4 worm cellular contexts compared by ENCODE assay signal in genomic region chrX:10963453-10964046, ce11.
TF ChIP-seq lines count a peak whose summit lies in the region.

Gene nas-10 (minus strand): TSS chrX:10963503.

TF ChIP-seq in whole organism, L2 larva, 48 proteins besides CTCF, POLR2A, EP300 and RAD21 (continued from another document):
- TF ChIP-seq elt-1 (tag; optimal IDR thresholded peaks at IDR 0.05; lab: Kevin White, UChicago) (no peak), unc-39 (tag; optimal IDR thresholded peaks at IDR 0.05; lab: Kevin White, UChicago) (no peak), zag-1 (tag; optimal IDR thresholded peaks at IDR 0.05; lab: Kevin White, UChicago) (peak; percentile 19), gmeb-1 (tag; optimal IDR thresholded peaks at IDR 0.05; lab: Kevin White, UChicago) (no peak), aly-2 (tag; optimal IDR thresholded peaks at IDR 0.05; lab: Kevin White, UChicago) (no peak), nhr-77 (tag; optimal IDR thresholded peaks at IDR 0.05; lab: Kevin White, UChicago) (no peak), F13H6.1 (tag; optimal IDR thresholded peaks at IDR 0.05; lab: Kevin White, UChicago) (peak; percentile 61), elt-3 (tag; optimal IDR thresholded peaks at IDR 0.05; lab: Kevin White, UChicago) (no peak), lin-13 (GFP tag; optimal IDR thresholded peaks at IDR 0.05; lab: Kevin White, UChicago) (peak; percentile 39), nhr-23 (tag; optimal IDR thresholded peaks at IDR 0.05; lab: Kevin White, UChicago) (no peak), egl-27 (tag; optimal IDR thresholded peaks at IDR 0.05; lab: Kevin White, UChicago) (no peak), nhr-25 (tag; optimal IDR thresholded peaks at IDR 0.05; lab: Kevin White, UChicago) (no peak), ztf-1 (GFP tag; conservative IDR thresholded peaks at IDR 0.05; lab: Robert Waterston, UW) (no peak), dmd-4 (tag; optimal IDR thresholded peaks at IDR 0.05; lab: Kevin White, UChicago) (no peak), nhr-6 (tag; optimal IDR thresholded peaks at IDR 0.05; lab: Kevin White, UChicago) (no peak), fos-1 (tag; optimal IDR thresholded peaks at IDR 0.05; lab: Kevin White, UChicago) (peak; percentile 46), R02D3.7 (tag; optimal IDR thresholded peaks at IDR 0.05; lab: Kevin White, UChicago) (no peak), crh-2 (tag; optimal IDR thresholded peaks at IDR 0.05; lab: Kevin White, UChicago) (peak; percentile 66), sem-4 (tag; optimal IDR thresholded peaks at IDR 0.05; lab: Kevin White, UChicago) (no peak), C34F6.9 (tag; optimal IDR thresholded peaks at IDR 0.05; lab: Kevin White, UChicago) (no peak), skn-1 (tag; optimal IDR thresholded peaks at IDR 0.05; lab: Kevin White, UChicago) (peak; percentile 8), snpc-4 (tag; optimal IDR thresholded peaks at IDR 0.05; lab: Kevin White, UChicago) (no peak), mab-5 (tag; optimal IDR thresholded peaks at IDR 0.05; lab: Kevin White, UChicago) (no peak), nhr-237 (tag; optimal IDR thresholded peaks at IDR 0.05; lab: Kevin White, UChicago) (no peak), alr-1 (tag; optimal IDR thresholded peaks at IDR 0.05; lab: Kevin White, UChicago) (no peak)

TF ChIP-seq in whole organism, L4 larva, 104 proteins besides CTCF, POLR2A, EP300 and RAD21 (continued from another document and continues in another):
- TF ChIP-seq zfp-2 (tag; optimal IDR thresholded peaks at IDR 0.05; lab: Kevin White, UChicago) = peak; percentile 3
- TF ChIP-seq ceh-20 (GFP tag; IDR thresholded peaks at IDR 0.05; lab: Robert Waterston, UW) = no peak
- TF ChIP-seq mxl-2 (GFP tag; conservative IDR thresholded peaks at IDR 0.05; lab: Robert Waterston, UW) = 0 out of 2 replicates have a peak, but pooled peaks have one; percentile 13
- TF ChIP-seq ztf-7 (tag; optimal IDR thresholded peaks at IDR 0.05; lab: Kevin White, UChicago) = no peak
- no peak for TF ChIP-seq pqm-1 (tag; optimal IDR thresholded peaks at IDR 0.05; lab: Kevin White, UChicago)
- TF ChIP-seq attf-4 (tag; optimal IDR thresholded peaks at IDR 0.05; lab: Kevin White, UChicago) = no peak
- peak; percentile 73; the same call in 1 of the 2 replicates for TF ChIP-seq ceh-44 (GFP tag; IDR thresholded peaks at IDR 0.05; lab: Robert Waterston, UW)
- TF ChIP-seq nhr-10 (tag; optimal IDR thresholded peaks at IDR 0.05; lab: Kevin White, UChicago) = no peak
- 0 out of 2 replicates have a peak, but pooled peaks have one; percentile 50 for TF ChIP-seq nhr-41 (GFP tag; IDR thresholded peaks at IDR 0.05; lab: Robert Waterston, UW)
- TF ChIP-seq T26A8.4 (GFP tag; IDR thresholded peaks at IDR 0.05; lab: Robert Waterston, UW) = no peak; the same call in 1 of the 2 replicates
- TF ChIP-seq dmd-6 (GFP tag; IDR thresholded peaks at IDR 0.05; lab: Robert Waterston, UW) = peak; percentile 76
- peak; percentile 74 for TF ChIP-seq duxl-1 (tag; optimal IDR thresholded peaks at IDR 0.05; lab: Kevin White, UChicago; ENCODE audit: poor library complexity)
- peak; percentile 62 for TF ChIP-seq mxl-3 (GFP tag; optimal IDR thresholded peaks at IDR 0.05; lab: Kevin White, UChicago)
- 0 out of 2 replicates have a peak, but pooled peaks have one; percentile 47 for TF ChIP-seq lin-29 (GFP tag; IDR thresholded peaks at IDR 0.05; lab: Robert Waterston, UW)
- no peak for TF ChIP-seq egl-43 (GFP tag; IDR thresholded peaks at IDR 0.05; lab: Robert Waterston, UW)
- no peak for TF ChIP-seq tag-97 (GFP tag; IDR thresholded peaks at IDR 0.05; lab: Robert Waterston, UW)
- TF ChIP-seq nhr-48 (tag; optimal IDR thresholded peaks at IDR 0.05; lab: Kevin White, UChicago) = peak; percentile 70
- TF ChIP-seq rbr-2 (tag; optimal IDR thresholded peaks at IDR 0.05; lab: Kevin White, UChicago) = peak; percentile 58
- TF ChIP-seq dmd-8 (GFP tag; IDR thresholded peaks at IDR 0.05; lab: Robert Waterston, UW) = peak; percentile 82
- TF ChIP-seq nhr-237 (tag; optimal IDR thresholded peaks at IDR 0.05; lab: Kevin White, UChicago) = no peak
- TF ChIP-seq hmg-1.1 (GFP tag; IDR thresholded peaks at IDR 0.05; lab: Robert Waterston, UW) = peak; percentile 96
- TF ChIP-seq zag-1 (tag; optimal IDR thresholded peaks at IDR 0.05; lab: Kevin White, UChicago) = no peak
- peak; percentile 68 for TF ChIP-seq hlh-11 (tag; optimal IDR thresholded peaks at IDR 0.05; lab: Kevin White, UChicago)
- TF ChIP-seq lin-13 (GFP tag; optimal IDR thresholded peaks at IDR 0.05; lab: Kevin White, UChicago) = peak; percentile 49
- no peak for TF ChIP-seq skn-1 (tag; optimal IDR thresholded peaks at IDR 0.05; lab: Kevin White, UChicago)
- peak; percentile 90 for TF ChIP-seq vab-7 (GFP tag; IDR thresholded peaks at IDR 0.05; lab: Robert Waterston, UW)
- peak; percentile 90 for TF ChIP-seq tra-1 (GFP tag; IDR thresholded peaks at IDR 0.05; lab: Robert Waterston, UW)
- TF ChIP-seq T20F7.1 (GFP tag; optimal IDR thresholded peaks at IDR 0.05; lab: Kevin White, UChicago) = peak; percentile 29
- no peak for TF ChIP-seq lin-39 (tag; optimal IDR thresholded peaks at IDR 0.05; lab: Kevin White, UChicago)
- TF ChIP-seq hlh-30 (tag; optimal IDR thresholded peaks at IDR 0.05; lab: Kevin White, UChicago; ENCODE audit: insufficient read depth) = peak; percentile 44
- no peak for TF ChIP-seq nhr-11 (tag; optimal IDR thresholded peaks at IDR 0.05; lab: Kevin White, UChicago)
- TF ChIP-seq F44E2.7 (GFP tag; IDR thresholded peaks at IDR 0.05; lab: Robert Waterston, UW) = peak; percentile 81; the same call in 1 of the 2 replicates
- TF ChIP-seq nhr-76 (tag; optimal IDR thresholded peaks at IDR 0.05; lab: Kevin White, UChicago) = no peak
- peak in 1 of 2 experiments; percentile 57 for TF ChIP-seq mdl-1 (tag; optimal IDR thresholded peaks at IDR 0.05; lab: Kevin White, UChicago)
- peak; percentile 64 for TF ChIP-seq sdz-12 (GFP tag; optimal IDR thresholded peaks at IDR 0.05; lab: Kevin White, UChicago)
- TF ChIP-seq daf-8 (GFP tag; IDR thresholded peaks at IDR 0.05; lab: Robert Waterston, UW) = 0 out of 2 replicates have a peak, but pooled peaks have one; percentile 18

TF ChIP-seq in whole organism, late embryonic, 69 proteins besides CTCF, POLR2A, EP300 and RAD21 (continued from another document and continues in another):
- TF ChIP-seq zip-5 (tag; optimal IDR thresholded peaks at IDR 0.05; lab: Kevin White, UChicago) (peak; percentile 58), ceh-31 (tag; optimal IDR thresholded peaks at IDR 0.05; lab: Kevin White, UChicago) (peak; percentile 31), T23F11.4 (GFP tag; optimal IDR thresholded peaks at IDR 0.05; lab: Kevin White, UChicago) (peak; percentile 67), C08G9.2 (tag; optimal IDR thresholded peaks at IDR 0.05; lab: Kevin White, UChicago) (peak; percentile 57), nhr-232 (tag; optimal IDR thresholded peaks at IDR 0.05; lab: Kevin White, UChicago) (peak; percentile 70), pat-9 (tag; optimal IDR thresholded peaks at IDR 0.05; lab: Kevin White, UChicago) (peak; percentile 86), pqm-1 (tag; optimal IDR thresholded peaks at IDR 0.05; lab: Kevin White, UChicago) (peak; percentile 49), elt-4 (tag; optimal IDR thresholded peaks at IDR 0.05; lab: Kevin White, UChicago) (no peak), mec-3 (tag; optimal IDR thresholded peaks at IDR 0.05; lab: Kevin White, UChicago; ENCODE audit: borderline replicate concordance) (no peak), ceh-9 (tag; optimal IDR thresholded peaks at IDR 0.05; lab: Kevin White, UChicago) (peak; percentile 75), ttx-3 (tag; optimal IDR thresholded peaks at IDR 0.05; lab: Kevin White, UChicago) (peak; percentile 88), unc-86 (tag; optimal IDR thresholded peaks at IDR 0.05; lab: Kevin White, UChicago) (peak; percentile 73), K02D7.2 (tag; optimal IDR thresholded peaks at IDR 0.05; lab: Kevin White, UChicago) (peak; percentile 81), hlh-8 (tag; optimal IDR thresholded peaks at IDR 0.05; lab: Kevin White, UChicago) (peak; percentile 82), npax-4 (tag; optimal IDR thresholded peaks at IDR 0.05; lab: Kevin White, UChicago) (peak; percentile 68), gmeb-2 (tag; optimal IDR thresholded peaks at IDR 0.05; lab: Kevin White, UChicago) (peak; percentile 83), Y22D7AL.16 (tag; optimal IDR thresholded peaks at IDR 0.05; lab: Kevin White, UChicago) (peak; percentile 72), ceh-45 (GFP tag; IDR thresholded peaks at IDR 0.05; lab: Robert Waterston, UW) (peak; percentile 82), sox-4 (tag; optimal IDR thresholded peaks at IDR 0.05; lab: Kevin White, UChicago) (peak; percentile 83), fkh-10 (GFP tag; optimal IDR thresholded peaks at IDR 0.05; lab: Kevin White, UChicago) (no peak), syd-9 (tag; optimal IDR thresholded peaks at IDR 0.05; lab: Kevin White, UChicago) (peak; percentile 82), ahr-1 (tag; optimal IDR thresholded peaks at IDR 0.05; lab: Kevin White, UChicago) (peak; percentile 39), pax-1 (tag; optimal IDR thresholded peaks at IDR 0.05; lab: Kevin White, UChicago) (no peak), unc-42 (tag; optimal IDR thresholded peaks at IDR 0.05; lab: Kevin White, UChicago) (peak; percentile 37), pha-4 (tag; optimal IDR thresholded peaks at IDR 0.05; lab: Kevin White, UChicago) (no peak), nfya-1 (tag; optimal IDR thresholded peaks at IDR 0.05; lab: Kevin White, UChicago) (peak; percentile 56), tbx-2 (tag; optimal IDR thresholded peaks at IDR 0.05; lab: Kevin White, UChicago) (peak; percentile 80), lim-6 (tag; optimal IDR thresholded peaks at IDR 0.05; lab: Kevin White, UChicago) (peak; percentile 46), ceh-2 (tag; optimal IDR thresholded peaks at IDR 0.05; lab: Kevin White, UChicago) (peak; percentile 75), hlh-30 (tag; optimal IDR thresholded peaks at IDR 0.05; lab: Kevin White, UChicago; ENCODE audit: insufficient read depth) (peak; percentile 43), tbx-7 (tag; optimal IDR thresholded peaks at IDR 0.05; lab: Kevin White, UChicago) (peak; percentile 21), ceh-34 (tag; optimal IDR thresholded peaks at IDR 0.05; lab: Kevin White, UChicago) (peak; percentile 82), ref-2 (tag; optimal IDR thresholded peaks at IDR 0.05; lab: Kevin White, UChicago) (peak; percentile 58), nhr-11 (tag; optimal IDR thresholded peaks at IDR 0.05; lab: Kevin White, UChicago) (no peak), ceh-19 (GFP tag; optimal IDR thresholded peaks at IDR 0.05; lab: Kevin White, UChicago) (peak; percentile 83), ceh-18 (tag; optimal IDR thresholded peaks at IDR 0.05; lab: Kevin White, UChicago) (peak; percentile 47), F13H6.1 (tag; optimal IDR thresholded peaks at IDR 0.05; lab: Kevin White, UChicago) (peak; percentile 55), pag-3 (tag; optimal IDR thresholded peaks at IDR 0.05; lab: Kevin White, UChicago; ENCODE audit: borderline replicate concordance) (peak; percentile 14), ceh-48 (tag; optimal IDR thresholded peaks at IDR 0.05; lab: Kevin White, UChicago) (peak; percentile 71)

TF ChIP-seq in whole organism, mixed stage, embryonic, 35 proteins besides CTCF, POLR2A, EP300 and RAD21 (continued from another document):
- TF ChIP-seq unc-62 (GFP tag; optimal IDR thresholded peaks at IDR 0.05; lab: Kevin White, UChicago) (no peak), ceh-83 (GFP tag; optimal IDR thresholded peaks at IDR 0.05; lab: Kevin White, UChicago) (peak; percentile 90), elt-1 (tag; optimal IDR thresholded peaks at IDR 0.05; lab: Kevin White, UChicago; ENCODE audit: borderline replicate concordance, insufficient read depth) (no peak), snpc-4 (tag; optimal IDR thresholded peaks at IDR 0.05; lab: Kevin White, UChicago) (no peak), M03D4.4 (tag; optimal IDR thresholded peaks at IDR 0.05; lab: Kevin White, UChicago) (peak; percentile 92)
